1 fruit fly cellular context compared by ENCODE assay signal in the genomic region with DNA sequence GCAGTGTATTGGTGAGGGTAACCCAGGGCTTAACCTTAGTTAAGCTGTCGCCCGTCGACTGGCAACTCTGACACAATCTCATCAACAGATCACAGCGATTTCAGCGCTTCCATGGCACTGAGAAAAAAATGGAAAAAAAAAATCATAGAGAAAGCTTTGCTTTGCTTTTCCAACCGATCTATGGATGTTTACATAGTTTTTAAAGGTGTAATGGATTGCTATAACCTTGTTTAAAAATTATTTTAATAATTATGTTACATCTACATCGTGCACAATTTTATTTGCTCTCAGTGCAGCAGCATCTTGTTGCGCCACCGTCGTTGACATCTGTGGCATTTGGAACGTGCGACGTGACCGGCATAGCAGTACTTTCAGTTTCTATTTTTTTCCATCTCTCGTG.
TF ChIP-seq lines count a peak whose summit lies in the region.

No protein-coding gene starts in this region.

TF ChIP-seq in whole organism, embryonic, 481 proteins besides CTCF, POLR2A, EP300 and RAD21 (continued from another document):
- 0 out of 2 replicates have a peak, but pooled peaks have one; percentile 30 for TF ChIP-seq E2f1 (GFP tag; IDR thresholded peaks at IDR 0.05; lab: Robert Waterston, UW)
- peak; percentile 30 for TF ChIP-seq CG13424 (tag; optimal IDR thresholded peaks at IDR 0.05; lab: Kevin White, UChicago)
- 0 out of 3 replicates have a peak, but pooled peaks have one; percentile 14 for TF ChIP-seq B-H1 (GFP tag; IDR thresholded peaks at IDR 0.05; lab: Robert Waterston, UW)
- no peak for TF ChIP-seq D (optimal IDR thresholded peaks at IDR 0.05; lab: Kevin White, UChicago)
- peak; percentile 25 for TF ChIP-seq D (GFP tag; optimal IDR thresholded peaks at IDR 0.05; lab: Kevin White, UChicago)
- no peak for TF ChIP-seq knrl (GFP tag; IDR thresholded peaks at IDR 0.05; lab: Robert Waterston, UW; ENCODE audit: partially characterized antibody)
- peak; percentile 9 for TF ChIP-seq Ssrp (tag; optimal IDR thresholded peaks at IDR 0.05; lab: Kevin White, UChicago)
- peak; percentile 38; the same call in 1 of the 2 replicates for TF ChIP-seq CG31441 (GFP tag; IDR thresholded peaks at IDR 0.05; lab: Robert Waterston, UW)
- TF ChIP-seq Sox100B (GFP tag; optimal IDR thresholded peaks at IDR 0.05; lab: Kevin White, UChicago) = peak; percentile 13
- peak; percentile 46 for TF ChIP-seq lab (GFP tag; optimal IDR thresholded peaks at IDR 0.05; lab: Kevin White, UChicago)
- TF ChIP-seq sisA (GFP tag; IDR thresholded peaks at IDR 0.05; lab: Robert Waterston, UW) = peak; percentile 52
- TF ChIP-seq scrt (GFP tag; optimal IDR thresholded peaks at IDR 0.05; lab: Kevin White, UChicago) = peak; percentile 45
- peak; percentile 45; the same call in 1 of the 3 replicates for TF ChIP-seq dysf (GFP tag; IDR thresholded peaks at IDR 0.05; lab: Robert Waterston, UW)
- TF ChIP-seq ara (GFP tag; IDR thresholded peaks at IDR 0.05; lab: Robert Waterston, UW) = peak; percentile 34; the same call in 1 of the 2 replicates
- peak; percentile 1 for TF ChIP-seq CG1233 (GFP tag; optimal IDR thresholded peaks at IDR 0.05; lab: Kevin White, UChicago)
- TF ChIP-seq Chrac-16 (GFP tag; optimal IDR thresholded peaks at IDR 0.05; lab: Kevin White, UChicago) = peak; percentile 11
- no peak for TF ChIP-seq hth (optimal IDR thresholded peaks at IDR 0.05; lab: Kevin White, UChicago)
- peak; percentile 24 for TF ChIP-seq CG12391 (tag; optimal IDR thresholded peaks at IDR 0.05; lab: Kevin White, UChicago)
- TF ChIP-seq Med (GFP tag; lab: Kevin White, UChicago) = peak; percentile 32
- peak; percentile 17; the same call in 1 of the 2 replicates for TF ChIP-seq CG32532 (GFP tag; IDR thresholded peaks at IDR 0.05; lab: Robert Waterston, UW)
- peak; percentile 31; the same call in 1 of the 2 replicates for TF ChIP-seq Rfx (GFP tag; IDR thresholded peaks at IDR 0.05; lab: Robert Waterston, UW)
- TF ChIP-seq fd3F (GFP tag; optimal IDR thresholded peaks at IDR 0.05; lab: Kevin White, UChicago) = no peak
- TF ChIP-seq pan (optimal IDR thresholded peaks at IDR 0.05; lab: Kevin White, UChicago) = no peak
- TF ChIP-seq pan (GFP tag; optimal IDR thresholded peaks at IDR 0.05 in 1 of 2, IDR thresholded peaks at IDR 0.05 in 1 of 2) = peak in 1 of 2 experiments; percentile 38
- TF ChIP-seq Mrtf (GFP tag; IDR thresholded peaks at IDR 0.05; lab: Robert Waterston, UW) = no peak
- TF ChIP-seq CHES-1-like (GFP tag; optimal IDR thresholded peaks at IDR 0.05; lab: Kevin White, UChicago) = no peak
- peak; percentile 9 for TF ChIP-seq ind (GFP tag; optimal IDR thresholded peaks at IDR 0.05; lab: Kevin White, UChicago)
- no peak for TF ChIP-seq ro (GFP tag; IDR thresholded peaks at IDR 0.05; lab: Robert Waterston, UW)
- TF ChIP-seq CG17328 (GFP tag; IDR thresholded peaks at IDR 0.05; lab: Robert Waterston, UW) = 0 out of 2 replicates have a peak, but pooled peaks have one; percentile 22
- TF ChIP-seq ems (GFP tag; optimal IDR thresholded peaks at IDR 0.05; lab: Kevin White, UChicago) = no peak
- TF ChIP-seq Hr51 (GFP tag; optimal IDR thresholded peaks at IDR 0.05; lab: Kevin White, UChicago) = peak in 1 of 2 experiments; percentile 34
- peak in 1 of 2 experiments; percentile 59 for TF ChIP-seq bsh (GFP tag; optimal IDR thresholded peaks at IDR 0.05; lab: Kevin White, UChicago)
- peak; percentile 14 for TF ChIP-seq NfI (GFP tag; optimal IDR thresholded peaks at IDR 0.05; lab: Kevin White, UChicago)
- peak; percentile 62 for TF ChIP-seq zfh1 (GFP tag; IDR thresholded peaks at IDR 0.05; lab: Robert Waterston, UW)
- peak; percentile 46 for TF ChIP-seq gem (tag; optimal IDR thresholded peaks at IDR 0.05; lab: Kevin White, UChicago)
- TF ChIP-seq sob (GFP tag; IDR thresholded peaks at IDR 0.05; lab: Robert Waterston, UW) = no peak
- TF ChIP-seq CG8388 (GFP tag; optimal IDR thresholded peaks at IDR 0.05; lab: Kevin White, UChicago) = peak; percentile 27
- TF ChIP-seq Fer1 (GFP tag; optimal IDR thresholded peaks at IDR 0.05; lab: Kevin White, UChicago) = peak; percentile 28
- TF ChIP-seq CG14441 (GFP tag; IDR thresholded peaks at IDR 0.05; lab: Robert Waterston, UW) = 0 out of 2 replicates have a peak, but pooled peaks have one; percentile 46
- no peak for TF ChIP-seq seq (GFP tag; IDR thresholded peaks at IDR 0.05; lab: Robert Waterston, UW)
- no peak for TF ChIP-seq CG16863 (GFP tag; optimal IDR thresholded peaks at IDR 0.05; lab: Kevin White, UChicago)
- TF ChIP-seq zen (tag; optimal IDR thresholded peaks at IDR 0.05; lab: Kevin White, UChicago) = no peak
- TF ChIP-seq CG2678 (tag; optimal IDR thresholded peaks at IDR 0.05; lab: Kevin White, UChicago) = peak; percentile 48
- TF ChIP-seq ap (GFP tag; IDR thresholded peaks at IDR 0.05; lab: Robert Waterston, UW) = 0 out of 2 replicates have a peak, but pooled peaks have one; percentile 10
- peak; percentile 42 for TF ChIP-seq CG18599 (GFP tag; optimal IDR thresholded peaks at IDR 0.05; lab: Kevin White, UChicago)
- peak; percentile 19 for TF ChIP-seq CG17385 (GFP tag; optimal IDR thresholded peaks at IDR 0.05; lab: Kevin White, UChicago)
- TF ChIP-seq CG9727 (GFP tag; optimal IDR thresholded peaks at IDR 0.05; lab: Kevin White, UChicago) = peak; percentile 9
- TF ChIP-seq CG10366 (GFP tag; IDR thresholded peaks at IDR 0.05; lab: Robert Waterston, UW) = peak; percentile 29; the same call in 1 of the 2 replicates
- no peak for TF ChIP-seq CG7928 (GFP tag; optimal IDR thresholded peaks at IDR 0.05; lab: Kevin White, UChicago)
- TF ChIP-seq Hmr (GFP tag; optimal IDR thresholded peaks at IDR 0.05; lab: Kevin White, UChicago) = peak; percentile 14
- 0 out of 3 replicates have a peak, but pooled peaks have one; percentile 21 for TF ChIP-seq CG17361 (GFP tag; IDR thresholded peaks at IDR 0.05; lab: Robert Waterston, UW)
- 0 out of 2 replicates have a peak, but pooled peaks have one; percentile 20 for TF ChIP-seq Rx (GFP tag; IDR thresholded peaks at IDR 0.05; lab: Robert Waterston, UW)
- peak; percentile 34; the same call in 1 of the 3 replicates for TF ChIP-seq tgo (GFP tag; IDR thresholded peaks at IDR 0.05; lab: Robert Waterston, UW)
- no peak for TF ChIP-seq eyg (GFP tag; optimal IDR thresholded peaks at IDR 0.05; lab: Kevin White, UChicago)
- peak; percentile 3 for TF ChIP-seq CG30403 (GFP tag; optimal IDR thresholded peaks at IDR 0.05; lab: Kevin White, UChicago)
- TF ChIP-seq CG10209 (GFP tag; optimal IDR thresholded peaks at IDR 0.05; lab: Kevin White, UChicago) = peak; percentile 24
- TF ChIP-seq bbx (GFP tag; IDR thresholded peaks at IDR 0.05; lab: Robert Waterston, UW; ENCODE audit: partially characterized antibody) = no peak
- peak; percentile 8 for TF ChIP-seq Oli (tag; optimal IDR thresholded peaks at IDR 0.05; lab: Kevin White, UChicago)
- TF ChIP-seq Ptx1 (GFP tag; IDR thresholded peaks at IDR 0.05; lab: Robert Waterston, UW) = peak; percentile 52
- peak; percentile 23 for TF ChIP-seq CG7556 (GFP tag; optimal IDR thresholded peaks at IDR 0.05; lab: Kevin White, UChicago)
- TF ChIP-seq CG4424 (GFP tag; optimal IDR thresholded peaks at IDR 0.05; lab: Kevin White, UChicago) = peak; percentile 17
- TF ChIP-seq Atf6 (GFP tag; IDR thresholded peaks at IDR 0.05; lab: Robert Waterston, UW) = 0 out of 2 replicates have a peak, but pooled peaks have one; percentile 11
- peak; percentile 2 for TF ChIP-seq tio (GFP tag; optimal IDR thresholded peaks at IDR 0.05; lab: Kevin White, UChicago)
- peak; percentile 26 for TF ChIP-seq az2 (GFP tag; optimal IDR thresholded peaks at IDR 0.05; lab: Kevin White, UChicago)
- TF ChIP-seq ci (GFP tag; IDR thresholded peaks at IDR 0.05; lab: Robert Waterston, UW) = peak; percentile 68; the same call in 2 of the 3 replicates
- no peak for TF ChIP-seq sim (GFP tag; IDR thresholded peaks at IDR 0.05; lab: Robert Waterston, UW)
- TF ChIP-seq bcd (GFP tag; optimal IDR thresholded peaks at IDR 0.05; lab: Kevin White, UChicago) = peak; percentile 21
- peak; percentile 42; the same call in 1 of the 2 replicates for TF ChIP-seq CG4404 (GFP tag; IDR thresholded peaks at IDR 0.05; lab: Robert Waterston, UW)
- peak; percentile 56 for TF ChIP-seq Sox102F (GFP tag; optimal IDR thresholded peaks at IDR 0.05; lab: Kevin White, UChicago)
- peak in 1 of 3 experiments; percentile 8 for TF ChIP-seq lola (GFP tag; optimal IDR thresholded peaks at IDR 0.05; lab: Kevin White, UChicago)
- peak; percentile 18 for TF ChIP-seq dmrt11E (tag; optimal IDR thresholded peaks at IDR 0.05; lab: Kevin White, UChicago)
- no peak for TF ChIP-seq CG7745 (tag; optimal IDR thresholded peaks at IDR 0.05; lab: Kevin White, UChicago)
- no peak for TF ChIP-seq pzg (GFP tag; optimal IDR thresholded peaks at IDR 0.05; lab: Kevin White, UChicago)
- peak; percentile 13 for TF ChIP-seq Abd-B (GFP tag; optimal IDR thresholded peaks at IDR 0.05; lab: Kevin White, UChicago)
- peak; percentile 59 for TF ChIP-seq CG11504 (tag; optimal IDR thresholded peaks at IDR 0.05; lab: Kevin White, UChicago)
- peak; percentile 57 for TF ChIP-seq vvl (GFP tag; IDR thresholded peaks at IDR 0.05; lab: Robert Waterston, UW)
- peak; percentile 26 for TF ChIP-seq CG15269 (tag; optimal IDR thresholded peaks at IDR 0.05; lab: Kevin White, UChicago)
- TF ChIP-seq fd96Cb (tag; optimal IDR thresholded peaks at IDR 0.05; lab: Kevin White, UChicago) = peak; percentile 42
